Fruit fly (Drosophila melanogaster) whole organism, wandering third instar larva: Measurements from ENCODE around the gene CG7985.

ENCODE experiments used
- Abd-B ChIP-seq: fragments of >200 bp; optimal IDR thresholded peaks from 2 replicates; lab custom pipeline; 2017; ENCODE audit warnings: missing biosample characterization, missing genetic modification characterization
- CG32264 ChIP-seq: fragments of 200-800 bp; sonication (Bioruptor generic); optimal IDR thresholded peaks from 2 replicates; lab custom pipeline; 2016; ENCODE audit warnings: missing biosample characterization, missing genetic modification characterization
- Dif ChIP-seq: fragments of 200-275, 200-300 bp; sonication (Bioruptor generic); optimal IDR thresholded peaks from 2 replicates; lab custom pipeline; 2018; ENCODE audit warnings: missing biosample characterization, missing genetic modification characterization; ENCODE audit not compliant: partially characterized antibody
- Hr78 ChIP-seq: fragments of >200 bp; optimal IDR thresholded peaks from 2 replicates; lab custom pipeline; 2017; ENCODE audit warnings: missing biosample characterization, missing genetic modification characterization
- Jra ChIP-seq: sonication (Bioruptor generic); optimal IDR thresholded peaks from 2 replicates; lab custom pipeline; 2016; ENCODE audit warnings: missing biosample characterization, missing genetic modification characterization
- Myc ChIP-seq: fragments of >200 bp; optimal IDR thresholded peaks from 2 replicates; lab custom pipeline; 2017
- OdsH ChIP-seq: fragments of 200-800 bp; sonication (Bioruptor generic); optimal IDR thresholded peaks from 2 replicates; lab custom pipeline; 2016; ENCODE audit warnings: missing biosample characterization, mild to moderate bottlenecking, missing genetic modification characterization
- Vsx2 ChIP-seq: fragments of 200-300, 225-300 bp; sonication (Bioruptor generic); optimal IDR thresholded peaks from 2 replicates; lab custom pipeline; 2018; ENCODE audit warnings: missing biosample characterization, missing genetic modification characterization; ENCODE audit not compliant: partially characterized antibody
- pan ChIP-seq: fragments of >200 bp; optimal IDR thresholded peaks from 2 replicates; lab custom pipeline; 2017
- rgr ChIP-seq: fragments of 200-800 bp; sonication (Bioruptor generic); optimal IDR thresholded peaks from 3 replicates; lab custom pipeline; 2016; ENCODE audit warnings: missing biosample characterization, mild to moderate bottlenecking, missing genetic modification characterization
- sage ChIP-seq: fragments of 200-800 bp; sonication (Bioruptor generic); optimal IDR thresholded peaks from 2 replicates; lab custom pipeline; 2016; ENCODE audit warnings: missing biosample characterization, mild to moderate bottlenecking, missing genetic modification characterization
- tai ChIP-seq: sonication (Bioruptor generic); optimal IDR thresholded peaks from 2 replicates; lab custom pipeline; 2016; ENCODE audit warnings: missing biosample characterization, missing genetic modification characterization

DNA sequence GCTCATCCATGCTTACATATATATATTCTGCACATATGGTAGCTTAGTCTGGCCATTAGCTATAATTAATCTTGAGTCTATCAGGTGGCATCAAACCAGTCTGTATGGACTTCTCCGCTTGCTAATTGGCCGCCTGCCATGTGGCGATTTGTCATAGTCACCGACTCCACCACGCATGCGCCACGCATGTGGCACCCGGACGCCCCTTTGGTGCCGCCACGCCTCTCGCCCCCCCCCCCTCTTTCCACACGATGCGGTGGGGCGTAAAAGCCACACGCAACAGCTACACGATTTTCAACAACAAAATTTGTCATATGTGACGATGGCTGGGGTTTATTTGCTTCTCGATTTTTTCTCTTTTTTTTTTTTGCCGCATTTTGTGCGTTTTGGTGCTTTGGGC, 46.0 kb upstream of the CG7985 start:
- TF ChIP-seq Jra (no peak), rgr (GFP tag; lab: Kevin White, UChicago) (no peak), Dif (no peak), CG32264 (GFP tag; lab: Kevin White, UChicago) (no peak), tai (GFP tag; lab: Kevin White, UChicago) (no peak), Abd-B (GFP tag; lab: Kevin White, UChicago) (no peak), pan (no peak), sage (GFP tag; lab: Kevin White, UChicago) (no peak), OdsH (no peak), Myc (lab: Kevin White, UChicago) (no peak), Hr78 (GFP tag; lab: Kevin White, UChicago) (no peak), Vsx2 (GFP tag; lab: Kevin White, UChicago) (no peak)
